Worm (Caenorhabditis elegans): Measurements from ENCODE around the gene K11D9.3.
A peak's percentile ranks its signal among the peaks of the same experiment; 100 is the strongest.

Gene K11D9.3

ce11 chrIII:10809568-10809967 lies 7.6 kb upstream of the K11D9.3 start:
- no peak for TF ChIP-seq hlh-26 (GFP tag; conservative IDR thresholded peaks at IDR 0.05)
- TF ChIP-seq lin-40 (tag; optimal IDR thresholded peaks at IDR 0.05), result no peak
- TF ChIP-seq B0035.1 (tag; optimal IDR thresholded peaks at IDR 0.05), result no peak
- no peak for TF ChIP-seq mes-4 (tag; optimal IDR thresholded peaks at IDR 0.05)
- TF ChIP-seq Y67H2A.10 (GFP tag; conservative IDR thresholded peaks at IDR 0.05), result no peak
- no peak for TF ChIP-seq F33H1.4 (GFP tag; IDR thresholded peaks at IDR 0.05)
- 0 out of 2 replicates have a peak, but pooled peaks have one; percentile 10 for TF ChIP-seq attf-6 (GFP tag; IDR thresholded peaks at IDR 0.05)

ce11 chrIII:10808802-10809201 lies 6.8 kb upstream of the K11D9.3 start:
- TF ChIP-seq fkh-3 (tag; optimal IDR thresholded peaks at IDR 0.05), result no peak
- no peak for TF ChIP-seq Y53G8AR.9 (GFP tag; conservative IDR thresholded peaks at IDR 0.05)
- no peak for TF ChIP-seq die-1 (tag; optimal IDR thresholded peaks at IDR 0.05)
- no peak for TF ChIP-seq F57A8.1 (GFP tag; optimal IDR thresholded peaks at IDR 0.05)
- no peak for TF ChIP-seq nhr-179 (tag; optimal IDR thresholded peaks at IDR 0.05)
- no peak for TF ChIP-seq hmg-20 (GFP tag; IDR thresholded peaks at IDR 0.05)
- TF ChIP-seq attf-5 (GFP tag; optimal IDR thresholded peaks at IDR 0.05), result peak; percentile 5
- TF ChIP-seq zfh-2 (GFP tag; conservative IDR thresholded peaks at IDR 0.05), result peak; percentile 80
- TF ChIP-seq Y95B8A.8 (GFP tag; IDR thresholded peaks at IDR 0.05), result 0 out of 2 replicates have a peak, but pooled peaks have one; percentile 5
- no peak for TF ChIP-seq zim-3 (tag; optimal IDR thresholded peaks at IDR 0.05)
- no peak for TF ChIP-seq F22D6.2 (tag; optimal IDR thresholded peaks at IDR 0.05)
- no peak for TF ChIP-seq rec-8 (tag; optimal IDR thresholded peaks at IDR 0.05)
- no peak for TF ChIP-seq madf-8 (GFP tag; conservative IDR thresholded peaks at IDR 0.05)
- TF ChIP-seq ekl-4 (GFP tag; IDR thresholded peaks at IDR 0.05), result no peak
- TF ChIP-seq egl-18 (GFP tag; IDR thresholded peaks at IDR 0.05), result no peak
- TF ChIP-seq ceh-27 (GFP tag; optimal IDR thresholded peaks at IDR 0.05), result no peak
- no peak for TF ChIP-seq aptf-2 (GFP tag; conservative IDR thresholded peaks at IDR 0.05)
- no peak for TF ChIP-seq hrde-1 (tag; optimal IDR thresholded peaks at IDR 0.05; ENCODE audit: borderline replicate concordance)
- peak; percentile 59 for TF ChIP-seq madf-6 (GFP tag; IDR thresholded peaks at IDR 0.05)
- no peak for TF ChIP-seq hlh-12 (tag; optimal IDR thresholded peaks at IDR 0.05)
- TF ChIP-seq atf-7 (tag; optimal IDR thresholded peaks at IDR 0.05), result no peak
- TF ChIP-seq cebp-1 (GFP tag; IDR thresholded peaks at IDR 0.05), result no peak
- no peak for TF ChIP-seq cebp-1 (tag; optimal IDR thresholded peaks at IDR 0.05)
- TF ChIP-seq egrh-3 (GFP tag; IDR thresholded peaks at IDR 0.05), result peak; percentile 55; the same call in 1 of the 2 replicates
- TF ChIP-seq mel-28 (tag; optimal IDR thresholded peaks at IDR 0.05; ENCODE audit: borderline replicate concordance), result no peak
- TF ChIP-seq hsf-1 (GFP tag; IDR thresholded peaks at IDR 0.05), result peak; percentile 23
- no peak for TF ChIP-seq ztf-22 (GFP tag; optimal IDR thresholded peaks at IDR 0.05)
- 0 out of 2 replicates have a peak, but pooled peaks have one; percentile 26 for TF ChIP-seq attf-6 (GFP tag; IDR thresholded peaks at IDR 0.05)
- no peak for TF ChIP-seq Y56A3A.18 (GFP tag; IDR thresholded peaks at IDR 0.05)
- no peak for TF ChIP-seq pha-4 (tag; optimal IDR thresholded peaks at IDR 0.05)
- no peak for TF ChIP-seq F52B5.7 (tag; optimal IDR thresholded peaks at IDR 0.05)
- TF ChIP-seq T07F8.4 (tag; optimal IDR thresholded peaks at IDR 0.05), result no peak
- TF ChIP-seq let-526 (GFP tag; IDR thresholded peaks at IDR 0.05), result no peak
- TF ChIP-seq nhr-90 (tag; optimal IDR thresholded peaks at IDR 0.05), result no peak
- no peak for TF ChIP-seq ceh-91 (GFP tag; IDR thresholded peaks at IDR 0.05)
- TF ChIP-seq snpc-4 (GFP tag; optimal IDR thresholded peaks at IDR 0.05), result no peak
- TF ChIP-seq snpc-4 (tag; optimal IDR thresholded peaks at IDR 0.05), result no peak
- no peak for TF ChIP-seq F37B4.10 (GFP tag; IDR thresholded peaks at IDR 0.05)
- no peak for TF ChIP-seq hlh-26 (GFP tag; conservative IDR thresholded peaks at IDR 0.05)
- TF ChIP-seq B0336.3 (GFP tag; IDR thresholded peaks at IDR 0.05), result 0 out of 2 replicates have a peak, but pooled peaks have one; percentile 7
- TF ChIP-seq akir-1 (GFP tag; optimal IDR thresholded peaks at IDR 0.05), result no peak
- TF ChIP-seq snpc-3.4 (tag; optimal IDR thresholded peaks at IDR 0.05), result no peak
